Worm (Caenorhabditis elegans): ENCODE data around the gene F16H6.10.

F16H6.10 gene

DNA sequence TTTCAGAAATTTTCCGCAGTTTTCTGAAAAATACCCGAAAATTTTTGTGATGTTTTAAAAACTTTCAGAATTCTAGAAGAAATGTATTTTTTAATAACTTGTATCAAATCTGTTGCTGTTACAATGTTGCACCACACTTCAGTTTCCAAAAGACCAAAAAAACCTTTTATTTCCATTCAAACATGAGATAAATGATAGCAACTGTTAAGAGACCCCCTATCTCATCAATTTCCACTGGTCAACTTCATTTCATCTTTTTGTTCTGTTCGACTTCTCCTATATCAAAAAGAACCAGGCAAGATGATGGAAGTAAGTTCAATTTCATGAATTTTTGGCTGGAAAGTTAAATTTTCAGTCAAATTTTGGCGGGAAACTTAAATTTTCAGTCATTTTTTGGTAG is 25.8 kb downstream of the F16H6.10 start, which contains the start of gene F16H6.4:
TSS of gene F16H6.4 (plus strand) at position 301 of the 400 bp plus-strand sequence.
- TF ChIP-seq ceh-14 (tag; optimal IDR thresholded peaks at IDR 0.05): no peak
- no peak for TF ChIP-seq eyg-1 (tag; optimal IDR thresholded peaks at IDR 0.05)
- no peak for TF ChIP-seq pqm-1 (tag; optimal IDR thresholded peaks at IDR 0.05)
- TF ChIP-seq nfya-1 (tag; optimal IDR thresholded peaks at IDR 0.05): no peak
- TF ChIP-seq C38D4.7 (GFP tag; optimal IDR thresholded peaks at IDR 0.05): no peak
- TF ChIP-seq hlh-8 (tag; optimal IDR thresholded peaks at IDR 0.05): no peak
- TF ChIP-seq T23F11.4 (GFP tag; optimal IDR thresholded peaks at IDR 0.05): no peak
- no peak for TF ChIP-seq pha-2 (tag; optimal IDR thresholded peaks at IDR 0.05)
- TF ChIP-seq dve-1 (tag; optimal IDR thresholded peaks at IDR 0.05): no peak
- no peak for TF ChIP-seq elt-2 (tag; optimal IDR thresholded peaks at IDR 0.05)
- no peak for TF ChIP-seq hlh-13 (GFP tag; optimal IDR thresholded peaks at IDR 0.05)
- TF ChIP-seq tbx-2 (tag; optimal IDR thresholded peaks at IDR 0.05): no peak
- TF ChIP-seq pag-3 (tag; optimal IDR thresholded peaks at IDR 0.05; ENCODE audit: borderline replicate concordance): no peak
- no peak for TF ChIP-seq nhr-232 (tag; optimal IDR thresholded peaks at IDR 0.05)
- TF ChIP-seq rnt-1 (tag; optimal IDR thresholded peaks at IDR 0.05): no peak
- no peak for TF ChIP-seq tbx-7 (tag; optimal IDR thresholded peaks at IDR 0.05)
- no peak for TF ChIP-seq ceh-24 (tag; optimal IDR thresholded peaks at IDR 0.05)
- no peak for TF ChIP-seq hlh-30 (tag; optimal IDR thresholded peaks at IDR 0.05; ENCODE audit: insufficient read depth)
- TF ChIP-seq madf-2 (tag; optimal IDR thresholded peaks at IDR 0.05): no peak
- TF ChIP-seq pros-1 (tag; optimal IDR thresholded peaks at IDR 0.05): no peak

DNA sequence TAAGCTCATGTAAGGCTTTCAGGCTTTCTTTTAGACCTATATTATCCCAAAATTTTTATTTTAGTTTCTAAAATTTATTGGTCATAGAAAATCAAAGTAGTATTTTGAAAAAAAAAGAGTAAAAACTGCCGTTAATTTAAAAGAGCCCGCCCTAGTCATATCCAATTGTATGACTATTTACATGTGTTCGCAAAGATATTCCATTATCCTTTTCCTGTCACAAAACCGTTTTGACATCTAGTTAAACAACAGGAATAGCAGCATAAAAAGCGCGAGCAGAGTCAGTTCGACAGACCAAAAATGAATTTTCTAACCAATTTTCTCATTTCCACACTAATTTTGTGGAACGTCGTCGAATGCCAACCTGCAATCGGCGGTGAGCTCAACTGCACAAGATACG is 29.2 kb downstream of the F16H6.10 start, which contains the start of gene F16H6.3:
TSS of gene F16H6.3 (plus strand) at position 301 of the 400 bp plus-strand sequence.
- TF ChIP-seq unc-86 (tag; optimal IDR thresholded peaks at IDR 0.05): no peak
- TF ChIP-seq fax-1 (tag; optimal IDR thresholded peaks at IDR 0.05): no peak
- no peak for TF ChIP-seq syd-9 (tag; optimal IDR thresholded peaks at IDR 0.05)
- no peak for TF ChIP-seq ceh-6 (GFP tag; optimal IDR thresholded peaks at IDR 0.05)
- TF ChIP-seq pag-3 (tag; optimal IDR thresholded peaks at IDR 0.05; ENCODE audit: borderline replicate concordance): no peak
- TF ChIP-seq mec-3 (tag; optimal IDR thresholded peaks at IDR 0.05; ENCODE audit: borderline replicate concordance): no peak
- no peak for TF ChIP-seq npax-4 (tag; optimal IDR thresholded peaks at IDR 0.05)
- no peak for TF ChIP-seq nhr-11 (tag; optimal IDR thresholded peaks at IDR 0.05)
- no peak for TF ChIP-seq fkh-10 (GFP tag; optimal IDR thresholded peaks at IDR 0.05)
- TF ChIP-seq tbx-2 (tag; optimal IDR thresholded peaks at IDR 0.05): no peak
- no peak for TF ChIP-seq lim-6 (tag; optimal IDR thresholded peaks at IDR 0.05)
- no peak for TF ChIP-seq ref-2 (tag; optimal IDR thresholded peaks at IDR 0.05)
- no peak for TF ChIP-seq ztf-16 (tag; optimal IDR thresholded peaks at IDR 0.05)
- no peak for TF ChIP-seq rnt-1 (tag; optimal IDR thresholded peaks at IDR 0.05)
- no peak for TF ChIP-seq pqm-1 (tag; optimal IDR thresholded peaks at IDR 0.05)
- TF ChIP-seq elt-2 (tag; optimal IDR thresholded peaks at IDR 0.05): no peak

DNA sequence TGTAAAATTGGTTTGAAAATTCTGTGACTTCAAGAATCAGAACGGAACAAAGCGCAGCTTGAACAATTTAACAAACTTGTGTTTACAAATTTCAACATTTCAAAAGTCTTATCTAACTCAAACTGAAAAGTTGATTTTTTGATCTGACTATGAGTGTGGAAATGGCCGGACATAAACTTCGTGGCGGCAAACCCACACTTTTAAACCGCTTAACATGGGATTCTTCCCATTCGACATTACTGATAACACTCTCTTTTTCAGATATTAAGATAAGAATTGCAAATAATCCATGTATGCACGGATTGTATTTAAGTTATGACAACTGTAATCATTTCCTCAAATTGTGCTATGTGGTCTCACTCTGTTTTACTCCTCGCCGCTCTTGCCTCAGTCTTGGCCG is 33.1 kb downstream of the F16H6.10 start, which contains the start of gene clec-42:
TSS of gene clec-42 (plus strand) at position 285 of the 400 bp plus-strand sequence.
- TF ChIP-seq eyg-1 (tag; optimal IDR thresholded peaks at IDR 0.05): no peak
- TF ChIP-seq hlh-13 (GFP tag; optimal IDR thresholded peaks at IDR 0.05): no peak
- no peak for TF ChIP-seq ahr-1 (tag; optimal IDR thresholded peaks at IDR 0.05)
- no peak for TF ChIP-seq T23F11.4 (GFP tag; optimal IDR thresholded peaks at IDR 0.05)
- TF ChIP-seq fax-1 (tag; optimal IDR thresholded peaks at IDR 0.05): no peak
- TF ChIP-seq ceh-2 (tag; optimal IDR thresholded peaks at IDR 0.05): no peak

DNA sequence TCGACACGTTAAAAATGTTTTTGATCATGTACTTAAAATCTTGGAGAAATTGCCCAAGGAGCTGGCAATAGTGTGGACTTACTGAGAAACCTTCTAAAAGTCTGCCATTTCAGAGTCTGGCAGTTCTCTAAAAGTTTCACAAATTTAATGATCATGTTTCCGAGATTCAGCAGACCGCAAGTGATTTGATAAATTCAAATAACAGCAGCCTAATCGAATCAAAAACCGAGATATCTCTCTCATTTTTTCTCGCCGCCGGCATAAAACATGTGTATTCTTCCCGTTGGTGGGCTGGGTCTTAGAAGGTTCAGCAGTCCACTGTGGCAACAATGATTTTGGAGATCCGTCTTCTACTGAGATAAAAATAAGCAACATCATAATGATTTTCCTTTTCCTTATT is 35.1 kb downstream of the F16H6.10 start, which contains the start of gene clec-246:
TSS of gene clec-246 (plus strand) at position 301 of the 400 bp plus-strand sequence.
- no peak for TF ChIP-seq ref-2 (tag; optimal IDR thresholded peaks at IDR 0.05)
- TF ChIP-seq tbx-7 (tag; optimal IDR thresholded peaks at IDR 0.05): no peak
- no peak for TF ChIP-seq pha-4 (tag; optimal IDR thresholded peaks at IDR 0.05)
- TF ChIP-seq ceh-18 (tag; optimal IDR thresholded peaks at IDR 0.05): no peak
- no peak for TF ChIP-seq ama-1 (optimal IDR thresholded peaks at IDR 0.05)
- TF ChIP-seq unc-42 (tag; optimal IDR thresholded peaks at IDR 0.05): no peak

Data from whole organism, late embryonic.